Worm (Caenorhabditis elegans) whole organism, young adult: Measurements from ENCODE around the gene ZK938.3.

Experiments used
- D2030.7 ChIP-seq: fragments of 200-800 bp; sonication (Bioruptor generic); IDR thresholded peaks from 2 replicates; pipeline ENCODE4 v1.3.6; 2022; ENCODE audit warnings: missing genetic modification reagents, missing genetic modification characterization, missing compliant biosample characterization
- F22D6.2 ChIP-seq: sonication (generic microtip); optimal IDR thresholded peaks from 2 replicates; lab custom pipeline; 2016; ENCODE audit warnings: mild to moderate bottlenecking, missing genetic modification characterization, missing compliant biosample characterization
- F33H1.4 ChIP-seq: fragments of 200-800 bp; sonication (Bioruptor generic); IDR thresholded peaks from 2 replicates; pipeline ENCODE4 v1.3.6; 2022; ENCODE audit warnings: missing genetic modification reagents, missing genetic modification characterization, missing compliant biosample characterization
- F39B2.1 ChIP-seq: fragments of 200-800 bp; sonication (Bioruptor generic); IDR thresholded peaks from 2 replicates; pipeline ENCODE4 v1.3.6; 2022; ENCODE audit warnings: missing genetic modification reagents, missing genetic modification characterization, missing compliant biosample characterization
- K11D2.4 ChIP-seq: fragments of 200-800 bp; sonication (Bioruptor generic); IDR thresholded peaks from 2 replicates; pipeline ENCODE4 v1.3.6; 2022; ENCODE audit warnings: missing genetic modification reagents, missing genetic modification characterization, missing compliant biosample characterization
- T26A5.8 ChIP-seq: sonication (generic microtip); optimal IDR thresholded peaks from 2 replicates; lab custom pipeline; 2016; ENCODE audit warnings: missing genetic modification characterization, missing compliant biosample characterization
- Y95B8A.8 ChIP-seq: fragments of 200-800 bp; sonication (Bioruptor generic); IDR thresholded peaks from 2 replicates; pipeline ENCODE4 v1.3.6; 2022; ENCODE audit warnings: missing genetic modification reagents, missing genetic modification characterization, missing compliant biosample characterization
- ama-1 ChIP-seq, 3 experiments: fragments of 150-350 bp in 1 of 3; sonication (generic microtip) in 2 of 3; optimal IDR thresholded peaks; 2 replicates each; lab custom pipeline; 2014 to 2018; ENCODE audit warnings: missing biosample characterization in 2 of 3, missing genetic modification characterization in 2 of 3, missing genetic modification reagents in 2 of 3
- aptf-2 ChIP-seq: fragments of 200-800 bp; sonication (Bioruptor generic); conservative IDR thresholded peaks from 2 replicates; pipeline ENCODE4 v1.3.6; 2022; ENCODE audit warnings: missing genetic modification reagents, missing genetic modification characterization, missing compliant biosample characterization
- attf-5 ChIP-seq: fragments of 200-800 bp; sonication (Bioruptor generic); optimal IDR thresholded peaks from 2 replicates; lab custom pipeline; 2018; ENCODE audit warnings: mild to moderate bottlenecking, missing genetic modification characterization, missing compliant biosample characterization
- bed-1 ChIP-seq: fragments of 200-800 bp; sonication (Bioruptor generic); IDR thresholded peaks from 2 replicates; pipeline ENCODE4 v1.3.6; 2022; ENCODE audit warnings: missing genetic modification reagents, missing genetic modification characterization, missing compliant biosample characterization
- bed-2 ChIP-seq: fragments of 200-800 bp; sonication (Bioruptor generic); IDR thresholded peaks from 2 replicates; pipeline ENCODE4 v1.3.6; 2022; ENCODE audit warnings: missing genetic modification reagents, missing genetic modification characterization, missing compliant biosample characterization
- ceh-100 ChIP-seq: fragments of 200-800 bp; sonication (Bioruptor generic); IDR thresholded peaks from 2 replicates; pipeline ENCODE4 v1.3.6; 2022; ENCODE audit warnings: missing genetic modification reagents, missing genetic modification characterization, missing compliant biosample characterization
- egl-18 ChIP-seq: fragments of 200-800 bp; sonication (Bioruptor generic); IDR thresholded peaks from 2 replicates; pipeline ENCODE4 v1.3.6; 2022; ENCODE audit warnings: missing genetic modification reagents, missing genetic modification characterization, missing compliant biosample characterization
- ekl-4 ChIP-seq: fragments of 200-800 bp; sonication (Bioruptor generic); IDR thresholded peaks from 2 replicates; pipeline ENCODE4 v1.3.6; 2022; ENCODE audit warnings: missing genetic modification reagents, missing genetic modification characterization, missing compliant biosample characterization
- ets-4 ChIP-seq: fragments of 200-800 bp; sonication (Bioruptor generic); optimal IDR thresholded peaks from 2 replicates; lab custom pipeline; 2018; ENCODE audit warnings: mild to moderate bottlenecking, missing genetic modification characterization, missing compliant biosample characterization
- hrde-1 ChIP-seq: sonication (generic microtip); optimal IDR thresholded peaks from 2 replicates; lab custom pipeline; 2016; ENCODE audit warnings: missing genetic modification characterization, mild to moderate bottlenecking, missing compliant biosample characterization, moderate library complexity, missing genotype, missing genetic modification reagents, borderline replicate concordance
- lsy-27 ChIP-seq: sonication (generic microtip); optimal IDR thresholded peaks from 2 replicates; lab custom pipeline; 2017; ENCODE audit warnings: missing genetic modification characterization, mild to moderate bottlenecking, missing compliant biosample characterization, antibody characterized with exemption, missing genotype, borderline replicate concordance; ENCODE audit not compliant: insufficient read depth
- madf-3 ChIP-seq: fragments of 200-800 bp; sonication (Bioruptor generic); IDR thresholded peaks from 2 replicates; pipeline ENCODE4 v1.3.6; 2022; ENCODE audit warnings: missing genetic modification reagents, missing genetic modification characterization, missing compliant biosample characterization
- mxl-1 ChIP-seq: sonication (generic microtip); optimal IDR thresholded peaks from 2 replicates; lab custom pipeline; 2016; ENCODE audit warnings: missing genetic modification characterization, missing compliant biosample characterization
- nhr-120 ChIP-seq: fragments of 200-800 bp; sonication (Bioruptor generic); IDR thresholded peaks from 2 replicates; pipeline ENCODE4 v1.3.6; 2022; ENCODE audit warnings: missing genetic modification characterization, missing compliant biosample characterization
- nhr-179 ChIP-seq: sonication (generic microtip); optimal IDR thresholded peaks from 2 replicates; lab custom pipeline; 2016; ENCODE audit warnings: mild to moderate bottlenecking, missing genetic modification characterization, missing compliant biosample characterization
- nhr-27 ChIP-seq: fragments of 200-800 bp; sonication (Bioruptor generic); optimal IDR thresholded peaks from 2 replicates; lab custom pipeline; 2018; ENCODE audit warnings: mild to moderate bottlenecking, missing genetic modification characterization, moderate library complexity, missing compliant biosample characterization
- repo-1 ChIP-seq: sonication (generic microtip); optimal IDR thresholded peaks from 2 replicates; lab custom pipeline; 2017; ENCODE audit warnings: mild to moderate bottlenecking, missing genetic modification characterization, missing compliant biosample characterization
- rpc-1 ChIP-seq, 2 experiments: fragments of 150-350 bp in 1 of 2; sonication (generic microtip) in 1 of 2; optimal IDR thresholded peaks; 2 replicates each; lab custom pipeline; 2014 to 2018; ENCODE audit warnings: missing biosample characterization in 1 of 2, missing genetic modification characterization in 1 of 2, missing genetic modification reagents in 1 of 2, missing genotype in 1 of 2
- sdz-38 ChIP-seq: sonication (generic microtip); optimal IDR thresholded peaks from 2 replicates; lab custom pipeline; 2016; ENCODE audit warnings: missing genotype, missing genetic modification characterization, missing compliant biosample characterization
- snpc-1.3 ChIP-seq: sonication (generic microtip); optimal IDR thresholded peaks from 2 replicates; lab custom pipeline; 2017; ENCODE audit warnings: missing genetic modification characterization, mild to moderate bottlenecking, missing compliant biosample characterization, antibody characterized with exemption, moderate library complexity, missing genotype, missing genetic modification reagents; ENCODE audit not compliant: insufficient read depth
- snpc-4 ChIP-seq, 5 experiments: fragments of 150-350 bp in 1 of 5; sonication (generic microtip) in 4 of 5; optimal IDR thresholded peaks; 2 replicates each; lab custom pipeline; 2014 to 2018; ENCODE audit warnings: missing genetic modification characterization in 5 of 5, missing biosample characterization in 3 of 5, antibody characterized with exemption in 2 of 5, mild to moderate bottlenecking in 2 of 5, missing compliant biosample characterization in 2 of 5, missing genotype in 2 of 5, moderate library complexity in 2 of 5, missing genetic modification reagents in 1 of 5
- sptf-2 ChIP-seq: fragments of 200-800 bp; sonication (Bioruptor generic); optimal IDR thresholded peaks from 2 replicates; lab custom pipeline; 2018; ENCODE audit warnings: mild to moderate bottlenecking, missing genetic modification characterization, missing compliant biosample characterization
- unc-130 ChIP-seq: sonication (generic microtip); optimal IDR thresholded peaks from 2 replicates; lab custom pipeline; 2016; ENCODE audit warnings: missing genetic modification reagents, missing genetic modification characterization, missing compliant biosample characterization
- zim-3 ChIP-seq: sonication (generic microtip); optimal IDR thresholded peaks from 2 replicates; lab custom pipeline; 2017; ENCODE audit warnings: mild to moderate bottlenecking, missing genetic modification characterization, moderate library complexity, missing compliant biosample characterization
- ztf-28 ChIP-seq: fragments of 200-800 bp; sonication (Bioruptor generic); IDR thresholded peaks from 2 replicates; pipeline ENCODE4 v1.3.6; 2022; ENCODE audit warnings: missing genetic modification reagents, missing genetic modification characterization, missing compliant biosample characterization
- ztf-3 ChIP-seq: fragments of 200-800 bp; sonication (Bioruptor generic); optimal IDR thresholded peaks from 2 replicates; lab custom pipeline; 2018; ENCODE audit warnings: mild to moderate bottlenecking, missing genetic modification characterization, missing compliant biosample characterization

The ZK938.3 gene

ce11 chrII:9874508-9875229 lies 40.9 kb upstream of the ZK938.3 start, which contains the start of the genes chil-2 and ctsa-3.2:
Gene chil-2 (minus strand): TSS chrII:9874608.
Gene ctsa-3.2 (plus strand): TSS chrII:9875179.
- TF ChIP-seq F33H1.4: no peak
- no peak for TF ChIP-seq ceh-100 (GFP tag; lab: Robert Waterston, UW)
- no peak for TF ChIP-seq repo-1
- no peak for TF ChIP-seq ama-1 (optimal IDR thresholded peaks at IDR 0.05; lab: Kevin White, UChicago)
- TF ChIP-seq ama-1 (GFP tag; optimal IDR thresholded peaks at IDR 0.05; lab: Kevin White, UChicago): no peak
- TF ChIP-seq nhr-120 (GFP tag; lab: Robert Waterston, UW): no peak
- no peak for TF ChIP-seq sptf-2
- TF ChIP-seq hrde-1 (tag; lab: Kevin White, UChicago): no peak
- TF ChIP-seq F22D6.2 (tag; lab: Kevin White, UChicago): no peak
- no peak for TF ChIP-seq snpc-4 (GFP tag; optimal IDR thresholded peaks at IDR 0.05; lab: Kevin White, UChicago)
- no peak for TF ChIP-seq snpc-4 (tag; optimal IDR thresholded peaks at IDR 0.05; lab: Kevin White, UChicago)
- TF ChIP-seq sdz-38 (tag; lab: Kevin White, UChicago): no peak
- no peak for TF ChIP-seq bed-1 (GFP tag; lab: Robert Waterston, UW)
- no peak for TF ChIP-seq attf-5 (GFP tag; lab: Kevin White, UChicago)
- no peak for TF ChIP-seq madf-3 (GFP tag; lab: Robert Waterston, UW)
- TF ChIP-seq snpc-1.3 (tag; lab: Kevin White, UChicago): no peak
- TF ChIP-seq ets-4 (GFP tag; lab: Kevin White, UChicago): no peak
- no peak for TF ChIP-seq K11D2.4 (GFP tag; lab: Robert Waterston, UW)
- TF ChIP-seq ekl-4 (GFP tag; lab: Robert Waterston, UW): no peak
- no peak for TF ChIP-seq aptf-2 (GFP tag; lab: Robert Waterston, UW)
- no peak for TF ChIP-seq F39B2.1 (GFP tag; lab: Robert Waterston, UW)
- TF ChIP-seq T26A5.8 (tag; lab: Kevin White, UChicago): no peak

ce11 chrII:9872961-9873360 lies 39.2 kb upstream of the ZK938.3 start, which contains the start of gene chil-8:
Gene chil-8 (minus strand): TSS chrII:9873061.
- no peak for TF ChIP-seq madf-3 (GFP tag; lab: Robert Waterston, UW)
- TF ChIP-seq nhr-179 (tag; lab: Kevin White, UChicago): no peak
- no peak for TF ChIP-seq D2030.7
- no peak for TF ChIP-seq lsy-27
- no peak for TF ChIP-seq egl-18
- no peak for TF ChIP-seq bed-2 (GFP tag; lab: Robert Waterston, UW)
- no peak for TF ChIP-seq mxl-1 (tag; lab: Kevin White, UChicago)
- TF ChIP-seq nhr-27 (tag; lab: Kevin White, UChicago): no peak
- no peak for TF ChIP-seq unc-130 (GFP tag; lab: Kevin White, UChicago)
- no peak for TF ChIP-seq ztf-3

- TF ChIP-seq zim-3 (tag; lab: Kevin White, UChicago): no peak
- TF ChIP-seq Y95B8A.8 (GFP tag; lab: Robert Waterston, UW): no peak
- no peak for TF ChIP-seq ztf-28 (GFP tag; lab: Robert Waterston, UW)
- TF ChIP-seq rpc-1 (optimal IDR thresholded peaks at IDR 0.05; lab: Kevin White, UChicago): no peak
- TF ChIP-seq rpc-1 (tag; optimal IDR thresholded peaks at IDR 0.05; lab: Kevin White, UChicago): no peak
Observed at ce11 chrII:9871061-9871460, 37.3 kb upstream of the ZK938.3 start, which contains the start of gene chil-7. Gene chil-7 (minus strand): TSS chrII:9871172.
